Worm (Caenorhabditis elegans): ENCODE data around the gene pid-5.
A peak's percentile ranks its signal among the peaks of the same experiment; 100 is the strongest.

The pid-5 gene

DNA sequence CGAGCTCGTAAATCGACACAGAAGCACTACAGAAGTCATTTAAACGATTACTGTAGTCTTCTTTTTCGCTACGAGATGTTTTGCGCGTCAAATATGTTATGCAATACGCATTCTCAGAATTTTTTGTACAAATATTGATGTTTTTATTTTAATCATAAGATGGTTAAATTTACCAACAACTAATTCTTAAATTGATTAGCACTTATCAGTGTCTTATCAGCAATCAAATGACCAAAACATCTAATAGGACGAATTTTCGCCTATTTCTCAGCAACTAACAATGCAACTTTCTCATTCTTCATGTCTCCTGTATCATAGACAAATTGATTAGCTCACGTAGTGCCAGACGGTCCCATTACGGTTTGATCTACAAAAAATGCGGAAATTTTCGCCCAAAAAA, 10.2 kb downstream of the pid-5 start:
- no peak for TF ChIP-seq nhr-67 (tag; optimal IDR thresholded peaks at IDR 0.05)
- TF ChIP-seq ama-1 (optimal IDR thresholded peaks at IDR 0.05): no peak
- peak; percentile 10 for TF ChIP-seq elt-2 (tag; optimal IDR thresholded peaks at IDR 0.05)
- no peak for TF ChIP-seq mdl-1 (tag; optimal IDR thresholded peaks at IDR 0.05)
- TF ChIP-seq pqm-1 (tag; optimal IDR thresholded peaks at IDR 0.05): peak; percentile 12
- TF ChIP-seq mml-1 (tag; optimal IDR thresholded peaks at IDR 0.05): no peak
- no peak for TF ChIP-seq R02D3.7 (tag; optimal IDR thresholded peaks at IDR 0.05)
- TF ChIP-seq nhr-237 (tag; optimal IDR thresholded peaks at IDR 0.05): no peak
- TF ChIP-seq zag-1 (tag; optimal IDR thresholded peaks at IDR 0.05): no peak

DNA sequence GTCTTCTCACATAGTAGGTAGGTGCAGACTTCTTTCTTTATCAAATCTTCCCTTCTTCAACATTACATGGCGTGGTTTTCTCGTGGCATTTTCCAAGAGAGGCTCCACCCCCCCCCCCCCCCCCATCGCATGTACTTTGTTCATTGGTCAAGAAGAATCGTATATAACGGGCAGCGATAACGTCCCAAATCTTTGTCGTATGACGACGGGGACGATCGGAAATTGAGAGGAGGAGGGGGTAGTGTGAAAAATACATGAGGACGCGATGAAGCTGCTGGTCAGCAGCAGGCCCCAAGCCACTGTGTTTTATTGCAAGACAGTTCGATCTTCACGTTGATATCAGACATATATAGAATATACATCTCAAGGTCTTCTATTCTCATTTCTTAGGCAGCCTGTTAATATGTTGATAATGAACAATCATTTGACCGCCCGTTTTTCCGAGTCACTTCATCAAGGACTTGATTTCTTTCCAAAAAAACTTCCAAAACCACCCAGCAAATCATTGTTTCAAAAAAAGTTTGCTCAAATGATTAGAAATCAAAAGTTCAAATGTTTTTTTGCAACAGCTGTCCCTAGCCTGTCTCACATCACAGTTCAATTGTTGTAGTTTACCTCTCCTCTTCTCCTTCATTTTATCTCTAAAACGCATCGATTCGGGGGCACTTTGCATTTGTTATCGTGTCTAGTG, 10.9 kb downstream of the pid-5 start:
- TF ChIP-seq nhr-77 (tag; optimal IDR thresholded peaks at IDR 0.05) (no peak), elt-2 (tag; optimal IDR thresholded peaks at IDR 0.05) (peak; percentile 50), ceh-9 (tag; optimal IDR thresholded peaks at IDR 0.05) (no peak), nhr-25 (tag; optimal IDR thresholded peaks at IDR 0.05) (peak; percentile 7), ama-1 (optimal IDR thresholded peaks at IDR 0.05) (peak; percentile 40), ceh-16 (tag; optimal IDR thresholded peaks at IDR 0.05) (no peak), pqm-1 (tag; optimal IDR thresholded peaks at IDR 0.05) (no peak), nfya-1 (tag; optimal IDR thresholded peaks at IDR 0.05; ENCODE audit: insufficient read depth) (peak; percentile 55), nhr-76 (tag; optimal IDR thresholded peaks at IDR 0.05) (no peak), nhr-12 (tag; optimal IDR thresholded peaks at IDR 0.05) (no peak), zag-1 (tag; optimal IDR thresholded peaks at IDR 0.05) (no peak), sea-2 (GFP tag; optimal IDR thresholded peaks at IDR 0.05) (no peak), eor-1 (tag; optimal IDR thresholded peaks at IDR 0.05) (no peak), ZK546.5 (tag; optimal IDR thresholded peaks at IDR 0.05) (no peak), fkh-10 (GFP tag; optimal IDR thresholded peaks at IDR 0.05) (no peak), fos-1 (tag; optimal IDR thresholded peaks at IDR 0.05) (no peak), nhr-237 (tag; optimal IDR thresholded peaks at IDR 0.05) (no peak), daf-12 (tag; optimal IDR thresholded peaks at IDR 0.05) (no peak), nhr-43 (tag; optimal IDR thresholded peaks at IDR 0.05; ENCODE audit: poor library complexity, severe bottlenecking) (peak; percentile 56), jun-1 (tag; optimal IDR thresholded peaks at IDR 0.05) (no peak), nhr-11 (tag; optimal IDR thresholded peaks at IDR 0.05) (no peak)

DNA sequence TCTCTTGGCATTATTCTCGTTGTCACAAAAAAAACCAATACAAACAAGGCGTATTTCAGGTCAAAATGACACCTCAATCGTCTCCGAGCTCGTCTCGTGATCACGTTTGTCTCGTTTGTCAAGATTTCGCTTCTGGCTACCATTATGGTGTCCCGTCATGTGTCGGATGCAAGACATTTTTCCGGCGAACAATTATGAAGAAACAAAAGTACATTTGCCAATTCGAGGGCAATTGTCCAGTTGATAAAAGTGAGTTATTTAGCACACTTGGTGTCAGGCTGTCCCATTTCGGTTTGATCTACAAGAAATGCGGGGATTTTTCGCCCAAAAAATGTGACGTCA, 11.4 kb downstream of the pid-5 start, which contains the start of gene nhr-114:
TSS of gene nhr-114 (plus strand) at position 59 of the 342 bp plus-strand sequence.
- peak; percentile 45 for TF ChIP-seq elt-2 (tag; optimal IDR thresholded peaks at IDR 0.05)
- TF ChIP-seq hmg-11 (tag; optimal IDR thresholded peaks at IDR 0.05): no peak
- TF ChIP-seq snpc-4 (tag; optimal IDR thresholded peaks at IDR 0.05): no peak

DNA sequence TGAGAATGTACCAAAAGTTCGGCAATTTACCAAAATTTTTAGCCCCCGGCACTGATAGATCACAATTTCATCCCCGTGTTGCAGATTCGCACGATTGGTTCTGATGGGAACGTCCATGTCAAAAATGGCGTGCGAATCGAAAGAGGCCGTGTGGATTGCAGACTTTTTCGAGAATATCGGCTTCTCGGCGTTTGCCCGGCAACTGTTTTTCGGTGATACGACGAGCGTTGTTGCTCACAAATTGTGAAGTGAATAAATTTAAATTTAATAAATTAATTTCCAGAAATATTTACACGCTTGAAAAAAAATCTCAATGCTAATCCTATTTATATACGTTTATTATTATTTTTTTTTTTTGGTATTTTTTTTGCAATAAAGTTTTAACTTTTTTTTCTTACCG, 13.9 kb downstream of the pid-5 start:
- no peak for TF ChIP-seq R02D3.7 (tag; optimal IDR thresholded peaks at IDR 0.05)

DNA sequence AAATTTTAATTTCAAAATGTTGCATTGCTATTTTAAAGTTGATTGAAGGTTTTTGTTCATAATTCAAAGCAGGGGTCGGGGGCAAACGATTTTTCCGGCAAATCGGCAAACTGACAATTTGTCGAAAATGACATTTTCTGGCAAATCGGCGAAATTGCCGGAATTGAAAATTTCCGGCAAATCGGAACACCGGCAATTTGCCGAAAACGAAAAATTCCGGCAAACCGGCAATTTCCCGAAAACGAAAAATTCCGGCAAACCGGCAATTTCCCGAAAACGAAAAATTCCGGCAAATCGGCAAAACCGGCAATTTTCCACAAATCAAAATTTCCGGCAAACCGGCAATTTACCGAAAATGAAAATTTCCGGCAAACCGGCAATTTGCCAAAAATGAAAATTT, 14.6 kb downstream of the pid-5 start:
- TF ChIP-seq nhr-12 (tag; optimal IDR thresholded peaks at IDR 0.05) (no peak), unc-62 (GFP tag; optimal IDR thresholded peaks at IDR 0.05) (no peak), skn-1 (tag; optimal IDR thresholded peaks at IDR 0.05) (no peak), eor-1 (tag; optimal IDR thresholded peaks at IDR 0.05) (no peak), nhr-77 (tag; optimal IDR thresholded peaks at IDR 0.05) (no peak), daf-12 (tag; optimal IDR thresholded peaks at IDR 0.05) (no peak)

DNA sequence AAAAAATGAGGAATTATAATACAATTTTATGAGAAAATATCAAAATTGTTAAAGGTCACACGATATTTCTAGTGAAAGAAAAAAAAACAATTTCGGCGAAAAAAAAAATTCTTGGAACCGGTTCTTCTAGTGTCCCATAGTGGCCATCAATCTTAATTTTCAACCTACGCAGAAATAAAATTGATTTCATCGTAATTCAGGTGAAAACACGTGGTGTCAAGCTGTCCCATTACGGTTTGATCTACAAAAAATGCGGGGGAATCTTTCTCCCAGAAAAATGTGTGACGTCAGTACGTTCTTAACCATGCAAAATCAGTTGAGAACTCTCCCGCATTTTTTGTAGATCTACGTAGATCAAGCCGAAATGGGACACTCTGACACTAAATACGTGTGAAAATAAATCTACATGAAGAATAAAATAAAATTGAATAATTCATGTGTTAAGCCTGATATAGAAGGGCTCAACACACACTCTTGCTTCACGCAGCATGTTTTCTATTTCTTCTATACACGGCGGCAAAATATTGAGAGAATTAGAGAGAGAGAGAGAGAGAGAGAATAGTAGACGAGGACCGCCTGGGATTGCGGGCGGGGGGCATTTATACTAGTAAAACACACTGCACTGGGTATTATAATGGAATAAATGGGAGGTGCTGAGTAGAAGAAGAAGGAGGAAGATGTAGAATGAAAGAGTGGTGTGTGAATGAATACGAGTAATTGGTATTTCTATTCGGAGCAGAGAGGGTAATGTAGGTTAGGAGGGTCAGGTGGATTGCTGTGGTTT, 17.2 kb downstream of the pid-5 start:
- peak; percentile 62 for TF ChIP-seq hmg-11 (tag; optimal IDR thresholded peaks at IDR 0.05)
- TF ChIP-seq skn-1 (tag; optimal IDR thresholded peaks at IDR 0.05): no peak
- TF ChIP-seq nfya-1 (tag; optimal IDR thresholded peaks at IDR 0.05; ENCODE audit: insufficient read depth): peak; percentile 11
